Fruit fly (Drosophila melanogaster): ENCODE measurements around the gene lic.

lic gene

dm6 chrX:13127973-13128749, 37.2 kb downstream of the lic start:
- TF ChIP-seq CG6175 (GFP tag; IDR thresholded peaks at IDR 0.05) (no peak), zen2 (GFP tag; IDR thresholded peaks at IDR 0.05; ENCODE audit: partially characterized antibody) (no peak), Awh (GFP tag; IDR thresholded peaks at IDR 0.05) (no peak), mirr (GFP tag; optimal IDR thresholded peaks at IDR 0.05) (no peak), chif (GFP tag; optimal IDR thresholded peaks at IDR 0.05) (peak; percentile 23 to 51), tin (GFP tag; optimal IDR thresholded peaks at IDR 0.05) (peak; percentile 49), D19A (tag; optimal IDR thresholded peaks at IDR 0.05) (no peak), CG17568 (GFP tag; optimal IDR thresholded peaks at IDR 0.05) (no peak), CG3995 (GFP tag; optimal IDR thresholded peaks at IDR 0.05) (no peak), CG3726 (GFP tag; IDR thresholded peaks at IDR 0.05) (no peak), CTCF (GFP tag; optimal IDR thresholded peaks at IDR 0.05) (no peak), CG10462 (GFP tag; optimal IDR thresholded peaks at IDR 0.05) (no peak), CG12155 (GFP tag; optimal IDR thresholded peaks at IDR 0.05) (no peak), B-H1 (GFP tag; IDR thresholded peaks at IDR 0.05) (peak; percentile 37; the same call in 1 of the 3 replicates), Elba2 (GFP tag; optimal IDR thresholded peaks at IDR 0.05) (no peak), gem (tag; optimal IDR thresholded peaks at IDR 0.05) (peak; percentile 52), NK7.1 (GFP tag; optimal IDR thresholded peaks at IDR 0.05) (no peak), CG1602 (GFP tag; optimal IDR thresholded peaks at IDR 0.05) (peak; percentile 27), CG4360 (GFP tag; IDR thresholded peaks at IDR 0.05) (peak; percentile 79), Oaz (GFP tag; IDR thresholded peaks at IDR 0.05) (no peak), H15 (GFP tag; IDR thresholded peaks at IDR 0.05) (no peak), CG6654 (GFP tag; optimal IDR thresholded peaks at IDR 0.05) (no peak), Hmr (GFP tag; optimal IDR thresholded peaks at IDR 0.05) (no peak), CG31224 (GFP tag; IDR thresholded peaks at IDR 0.05) (no peak), Chrac-16 (GFP tag; optimal IDR thresholded peaks at IDR 0.05) (no peak), D19B (GFP tag; optimal IDR thresholded peaks at IDR 0.05) (no peak), Side (GFP tag; optimal IDR thresholded peaks at IDR 0.05) (no peak), z (GFP tag; IDR thresholded peaks at IDR 0.05) (no peak), grn (GFP tag; optimal IDR thresholded peaks at IDR 0.05) (no peak), tap (tag; optimal IDR thresholded peaks at IDR 0.05) (no peak), CG17385 (GFP tag; optimal IDR thresholded peaks at IDR 0.05) (peak; percentile 23), Drgx (GFP tag; IDR thresholded peaks at IDR 0.05) (peak; percentile 47; the same call in 1 of the 2 replicates), B-H2 (GFP tag; optimal IDR thresholded peaks at IDR 0.05) (no peak), otp (GFP tag; IDR thresholded peaks at IDR 0.05) (peak; percentile 45; the same call in 1 of the 3 replicates), Max (GFP tag; optimal IDR thresholded peaks at IDR 0.05) (no peak), Sox100B (GFP tag; optimal IDR thresholded peaks at IDR 0.05) (peak; percentile 33), Hand (GFP tag; optimal IDR thresholded peaks at IDR 0.05) (no peak), CG10959 (GFP tag; IDR thresholded peaks at IDR 0.05) (no peak), CG4707 (GFP tag; optimal IDR thresholded peaks at IDR 0.05) (peak; percentile 6), dysf (GFP tag; IDR thresholded peaks at IDR 0.05) (no peak), yki (optimal IDR thresholded peaks at IDR 0.05) (no peak), Taf1 (GFP tag; IDR thresholded peaks at IDR 0.05) (no peak), ssp (GFP tag; IDR thresholded peaks at IDR 0.05) (0 out of 2 replicates have a peak, but pooled peaks have one; percentile 16), cas (GFP tag; IDR thresholded peaks at IDR 0.05) (no peak), Hr78 (GFP tag; optimal IDR thresholded peaks at IDR 0.05) (peak in 1 of 2 experiments; percentile 4), CG3281 (GFP tag; optimal IDR thresholded peaks at IDR 0.05) (no peak), ttk (GFP tag; IDR thresholded peaks at IDR 0.05) (peak; percentile 29; the same call in 1 of the 2 replicates), CG11398 (GFP tag; optimal IDR thresholded peaks at IDR 0.05) (peak; percentile 20), chinmo (GFP tag; IDR thresholded peaks at IDR 0.05; ENCODE audit: partially characterized antibody) (no peak; the same call in 1 of the 4 replicates), fru (optimal IDR thresholded peaks at IDR 0.05) (no peak), Adf1 (GFP tag; IDR thresholded peaks at IDR 0.05) (no peak), CG34422 (GFP tag; IDR thresholded peaks at IDR 0.05) (0 out of 3 replicates have a peak, but pooled peaks have one; percentile 39)

Data from whole organism, embryonic.